Fruit fly (Drosophila melanogaster) whole organism, embryonic: ENCODE results near the gene CG14881.

Experiments
- Ada2b ChIP-seq: fragments of 200-800 bp; sonication (Bioruptor generic); IDR thresholded peaks from 2 replicates; pipeline ENCODE4 v1.3.6; 2022; ENCODE audit warnings: missing biosample characterization, missing genetic modification characterization
- Adf1 ChIP-seq: fragments of 200-800 bp; sonication (Bioruptor generic); IDR thresholded peaks from 2 replicates; pipeline ENCODE4 v1.3.6; 2022; ENCODE audit warnings: missing biosample characterization, missing genetic modification characterization
- B-H1 ChIP-seq: fragments of 200-800 bp; sonication (Bioruptor generic); IDR thresholded peaks from 3 replicates; pipeline ENCODE4 v1.3.6; 2022; ENCODE audit warnings: missing biosample characterization, missing genetic modification characterization
- CG10565 ChIP-seq: fragments of 200-800 bp; sonication (Bioruptor generic); optimal IDR thresholded peaks from 3 replicates; lab custom pipeline; 2016; ENCODE audit warnings: missing biosample characterization, mild to moderate bottlenecking, missing genetic modification characterization
- CG11696 ChIP-seq: fragments of 200-800 bp; sonication (Bioruptor generic); IDR thresholded peaks from 2 replicates; pipeline ENCODE4 v1.3.6; 2022; ENCODE audit warnings: missing biosample characterization, missing genetic modification characterization
- CG12391 ChIP-seq: fragments of 200-800 bp; sonication (Bioruptor generic); optimal IDR thresholded peaks from 3 replicates; lab custom pipeline; 2018; ENCODE audit warnings: missing biosample characterization, mild to moderate bottlenecking, missing genetic modification characterization, moderate library complexity
- CG12744 ChIP-seq: fragments of 200-800 bp; sonication (Bioruptor generic); optimal IDR thresholded peaks from 2 replicates; lab custom pipeline; 2016; ENCODE audit warnings: missing biosample characterization, missing genetic modification characterization
- CG13123 ChIP-seq: fragments of 200-800 bp; sonication (Bioruptor generic); optimal IDR thresholded peaks from 2 replicates; lab custom pipeline; 2016; ENCODE audit warnings: missing biosample characterization, missing genetic modification characterization
- CG15696 ChIP-seq: fragments of 200-800 bp; sonication (Bioruptor generic); optimal IDR thresholded peaks from 2 replicates; lab custom pipeline; 2019; ENCODE audit warnings: missing biosample characterization, mild to moderate bottlenecking, missing genetic modification characterization, moderate library complexity
- CG2712 ChIP-seq: fragments of 200-800 bp; optimal IDR thresholded peaks from 3 replicates; lab custom pipeline; 2019; ENCODE audit warnings: missing biosample characterization, mild to moderate bottlenecking, missing genetic modification characterization, moderate library complexity
- CG2875 ChIP-seq: fragments of 200-800 bp; sonication (Bioruptor generic); optimal IDR thresholded peaks from 2 replicates; lab custom pipeline; 2017; ENCODE audit warnings: missing biosample characterization, mild to moderate bottlenecking, missing genetic modification characterization, missing genetic modification reagents
- CG30020 ChIP-seq: fragments of 200-800 bp; optimal IDR thresholded peaks from 2 replicates; lab custom pipeline; 2019; ENCODE audit warnings: missing biosample characterization, mild to moderate bottlenecking, missing genetic modification characterization, moderate library complexity
- CG30403 ChIP-seq: fragments of 200-800 bp; sonication (Bioruptor generic); optimal IDR thresholded peaks from 3 replicates; lab custom pipeline; 2016; ENCODE audit warnings: missing biosample characterization, missing genetic modification characterization
- CG32532 ChIP-seq: fragments of 200-800 bp; sonication (Bioruptor generic); IDR thresholded peaks from 2 replicates; pipeline ENCODE4 v1.3.6; 2022; ENCODE audit warnings: missing biosample characterization, missing genetic modification characterization
- CG32772 ChIP-seq: fragments of 200-800 bp; sonication (Bioruptor generic); IDR thresholded peaks from 2 replicates; pipeline ENCODE4 v1.3.6; 2022; ENCODE audit warnings: missing biosample characterization, missing genetic modification characterization
- CG34224 ChIP-seq: fragments of 200-800 bp; sonication (Bioruptor generic); IDR thresholded peaks from 3 replicates; pipeline ENCODE4 v1.3.6; 2022; ENCODE audit warnings: missing biosample characterization, missing genetic modification characterization; ENCODE audit not compliant: partially characterized antibody
- CG34376 ChIP-seq: fragments of 200-800 bp; sonication (Bioruptor generic); optimal IDR thresholded peaks from 2 replicates; lab custom pipeline; 2018; ENCODE audit warnings: missing biosample characterization, mild to moderate bottlenecking, missing genetic modification characterization
- CG3838 ChIP-seq: fragments of 200-800 bp; sonication (Bioruptor generic); optimal IDR thresholded peaks from 3 replicates; lab custom pipeline; 2016; ENCODE audit warnings: missing biosample characterization, missing genetic modification characterization
- CG3847 ChIP-seq: fragments of 200-800 bp; sonication (Bioruptor generic); IDR thresholded peaks from 2 replicates; pipeline ENCODE4 v1.3.6; 2022; ENCODE audit warnings: missing biosample characterization, missing genetic modification characterization
- CG8924 ChIP-seq: fragments of 200-800 bp; optimal IDR thresholded peaks from 3 replicates; lab custom pipeline; 2019; ENCODE audit warnings: missing biosample characterization, mild to moderate bottlenecking, missing genetic modification characterization, moderate library complexity
- CG9215 ChIP-seq: fragments of 200-800 bp; sonication (Bioruptor generic); IDR thresholded peaks from 2 replicates; pipeline ENCODE4 v1.3.6; 2022; ENCODE audit warnings: missing biosample characterization, missing genetic modification characterization
- Chrac-16 ChIP-seq: fragments of 200-800 bp; sonication (Bioruptor generic); optimal IDR thresholded peaks from 3 replicates; lab custom pipeline; 2016; ENCODE audit warnings: missing biosample characterization, missing genetic modification characterization
- Dad ChIP-seq: fragments of 200-800 bp; sonication (Bioruptor generic); optimal IDR thresholded peaks from 3 replicates; lab custom pipeline; 2016; ENCODE audit warnings: missing biosample characterization, missing genetic modification characterization
- Dbx ChIP-seq: fragments of 200-800 bp; sonication (Bioruptor generic); IDR thresholded peaks from 3 replicates; pipeline ENCODE4 v1.3.6; 2022; ENCODE audit warnings: missing biosample characterization, missing genetic modification characterization
- Dfd ChIP-seq, 2 experiments: fragments of >200 bp; optimal IDR thresholded peaks; 2 replicates each; lab custom pipeline; 2017; ENCODE audit warnings: missing biosample characterization in 2 of 2, missing genetic modification characterization in 2 of 2
- Dref ChIP-seq: fragments of 200-800 bp; sonication (Bioruptor generic); IDR thresholded peaks from 2 replicates; pipeline ENCODE4 v1.3.6; 2022; ENCODE audit warnings: missing biosample characterization, missing genetic modification characterization
- E2f2 ChIP-seq: fragments of 200-800 bp; sonication (Bioruptor generic); IDR thresholded peaks from 2 replicates; pipeline ENCODE4 v1.3.6; 2022; ENCODE audit warnings: missing biosample characterization, missing genetic modification characterization
- Ets65A ChIP-seq: fragments of 200-800 bp; sonication (Bioruptor generic); peaks from one replicate; lab custom pipeline; 2016; ENCODE audit warnings: missing biosample characterization, missing genetic modification characterization
- Hr3 ChIP-seq: fragments of 200-800 bp; sonication (Bioruptor generic); optimal IDR thresholded peaks from 3 replicates; lab custom pipeline; 2016; ENCODE audit warnings: missing biosample characterization, missing genetic modification characterization
- Hsf ChIP-seq: fragments of 200-800 bp; sonication (Bioruptor generic); optimal IDR thresholded peaks from 3 replicates; lab custom pipeline; 2016; ENCODE audit warnings: missing biosample characterization, missing genetic modification characterization
- Myb ChIP-seq: fragments of 200-800 bp; sonication (Bioruptor generic); optimal IDR thresholded peaks from 2 replicates; lab custom pipeline; 2016; ENCODE audit warnings: missing biosample characterization, missing genetic modification characterization
- Usf ChIP-seq: fragments of 200-800 bp; sonication (Bioruptor generic); optimal IDR thresholded peaks from 2 replicates; lab custom pipeline; 2017; ENCODE audit warnings: missing genotype, missing biosample characterization, missing genetic modification characterization
- cad ChIP-seq: fragments of >200 bp; optimal IDR thresholded peaks from 2 replicates; lab custom pipeline; 2017; ENCODE audit warnings: missing biosample characterization, missing genetic modification characterization
- chif ChIP-seq, 2 experiments: fragments of 200-800 bp; sonication (Bioruptor generic); optimal IDR thresholded peaks; 3 replicates each; lab custom pipeline; 2016; ENCODE audit warnings: missing biosample characterization in 2 of 2, missing genetic modification characterization in 2 of 2
- chinmo ChIP-seq: fragments of 200-800 bp; sonication (Bioruptor generic); IDR thresholded peaks from 4 replicates; pipeline ENCODE4 v1.3.6; 2022; ENCODE audit warnings: missing biosample characterization, missing genetic modification characterization; ENCODE audit not compliant: partially characterized antibody
- ci ChIP-seq: fragments of 200-800 bp; sonication (Bioruptor generic); IDR thresholded peaks from 3 replicates; pipeline ENCODE4 v1.3.6; 2022; ENCODE audit warnings: missing biosample characterization, missing genetic modification characterization
- danr ChIP-seq: fragments of 200-800 bp; sonication (Bioruptor generic); IDR thresholded peaks from 2 replicates; pipeline ENCODE4 v1.3.6; 2022; ENCODE audit warnings: missing biosample characterization, missing genetic modification characterization
- dm ChIP-seq: fragments of 200-800 bp; sonication (Bioruptor generic); optimal IDR thresholded peaks from 3 replicates; lab custom pipeline; 2016; ENCODE audit warnings: missing biosample characterization, missing genetic modification characterization
- ems ChIP-seq: fragments of 200-800 bp; sonication (Bioruptor generic); optimal IDR thresholded peaks from 3 replicates; lab custom pipeline; 2016; ENCODE audit warnings: missing biosample characterization, missing genetic modification characterization
- kay ChIP-seq: fragments of 200-800 bp; sonication (Bioruptor generic); optimal IDR thresholded peaks from 2 replicates; lab custom pipeline; 2016; ENCODE audit warnings: missing biosample characterization, missing genetic modification characterization
- nerfin-1 ChIP-seq: fragments of 200-800 bp; sonication (Bioruptor generic); optimal IDR thresholded peaks from 3 replicates; lab custom pipeline; 2019; ENCODE audit warnings: missing biosample characterization, mild to moderate bottlenecking, missing genetic modification characterization, moderate library complexity
- prd ChIP-seq, 3 experiments: fragments of >200 bp in 2 of 3; fragments of 200-800 bp in 1 of 3; sonication (Bioruptor generic) in 1 of 3; optimal IDR thresholded peaks in 2 of 3; IDR thresholded peaks in 1 of 3; 2 replicates in 2 of 3; 3 replicates in 1 of 3; pipeline versions ENCODE4 v1.3.6 to Lab custom; 2017 to 2022; ENCODE audit warnings: missing biosample characterization in 1 of 3, missing genetic modification characterization in 1 of 3
- salm ChIP-seq: fragments of 200-800 bp; sonication (Bioruptor generic); optimal IDR thresholded peaks from 2 replicates; lab custom pipeline; 2018; ENCODE audit warnings: missing biosample characterization, mild to moderate bottlenecking, missing genetic modification characterization
- tll ChIP-seq, 2 experiments: fragments of 200-800 bp in 1 of 2; fragments of >200 bp in 1 of 2; sonication (Bioruptor generic) in 1 of 2; optimal IDR thresholded peaks; 2 replicates each; lab custom pipeline; 2017 to 2019; ENCODE audit warnings: missing biosample characterization in 2 of 2, missing genetic modification characterization in 2 of 2, mild to moderate bottlenecking in 1 of 2, moderate library complexity in 1 of 2
- tx ChIP-seq: fragments of 200-800 bp; sonication (Bioruptor generic); optimal IDR thresholded peaks from 2 replicates; lab custom pipeline; 2016; ENCODE audit warnings: missing biosample characterization, missing genetic modification characterization
- unc-4 ChIP-seq: fragments of 200-800 bp; sonication (Bioruptor generic); IDR thresholded peaks from 2 replicates; pipeline ENCODE4 v1.3.6; 2022; ENCODE audit warnings: missing biosample characterization, missing genetic modification characterization; ENCODE audit not compliant: partially characterized antibody
- vnd ChIP-seq: fragments of 200-800 bp; sonication (Bioruptor generic); IDR thresholded peaks from 3 replicates; pipeline ENCODE4 v1.3.6; 2022; ENCODE audit warnings: missing biosample characterization, missing genetic modification characterization; ENCODE audit not compliant: partially characterized antibody
- vvl ChIP-seq: fragments of 200-800 bp; sonication (Bioruptor generic); IDR thresholded peaks from 2 replicates; pipeline ENCODE4 v1.3.6; 2022; ENCODE audit warnings: missing biosample characterization, missing genetic modification characterization
- zfh2 ChIP-seq: fragments of 200-800 bp; sonication (Bioruptor generic); optimal IDR thresholded peaks from 2 replicates; lab custom pipeline; 2016; ENCODE audit warnings: missing biosample characterization, missing genetic modification characterization

Gene CG14881

dm6 chr3R:16469501-16470263 lies 35.0 kb downstream of the CG14881 start, which contains the start of the genes CG42232 and CSN5 (continued):
- TF ChIP-seq nerfin-1 (peak; percentile 99), vnd (GFP tag; lab: Robert Waterston, UW) (no peak), Ets65A (GFP tag; lab: Kevin White, UChicago) (peak; percentile 91), CG11696 (no peak), ci (GFP tag; lab: Robert Waterston, UW) (peak; percentile 50; the same call in 2 of the 3 replicates), CG3847 (GFP tag; lab: Robert Waterston, UW) (peak; percentile 69), Adf1 (GFP tag; lab: Robert Waterston, UW) (no peak), Myb (GFP tag; lab: Kevin White, UChicago) (peak; percentile 96), salm (no peak), CG13123 (GFP tag; lab: Kevin White, UChicago) (peak; percentile 32), Usf (GFP tag; lab: Kevin White, UChicago) (peak; percentile 13), Hr3 (peak; percentile 72), CG30020 (peak; percentile 37), Ada2b (GFP tag; lab: Robert Waterston, UW) (peak; percentile 43; the same call in 1 of the 2 replicates), cad (GFP tag; lab: Kevin White, UChicago) (no peak), chif (GFP tag; optimal IDR thresholded peaks at IDR 0.05; lab: Kevin White, UChicago) (peak; percentile 28 to 45), tll (GFP tag; optimal IDR thresholded peaks at IDR 0.05; lab: Kevin White, UChicago) (peak in 1 of 2 experiments; percentile 28), CG3838 (GFP tag; lab: Kevin White, UChicago) (no peak), E2f2 (GFP tag; lab: Robert Waterston, UW) (peak; percentile 62), chinmo (GFP tag; lab: Robert Waterston, UW) (no peak), CG9215 (GFP tag; lab: Robert Waterston, UW) (no peak), CG34376 (GFP tag; lab: Kevin White, UChicago) (no peak), CG30403 (peak; percentile 77), CG32772 (GFP tag; lab: Robert Waterston, UW) (peak; percentile 17; the same call in 1 of the 2 replicates), prd (optimal IDR thresholded peaks at IDR 0.05; lab: Kevin White, UChicago) (no peak), prd (GFP tag; IDR thresholded peaks at IDR 0.05; lab: Robert Waterston, UW) (peak; percentile 59; the same call in 2 of the 3 replicates), CG34224 (GFP tag; lab: Robert Waterston, UW) (no peak), CG8924 (peak; percentile 67), CG2875 (GFP tag; lab: Kevin White, UChicago) (peak; percentile 26), tx (GFP tag; lab: Kevin White, UChicago) (peak; percentile 6), ems (GFP tag; lab: Kevin White, UChicago) (peak; percentile 44), kay (GFP tag; lab: Kevin White, UChicago) (peak; percentile 10), CG2712 (tag; lab: Kevin White, UChicago) (peak; percentile 2), Dfd (GFP tag; optimal IDR thresholded peaks at IDR 0.05; lab: Kevin White, UChicago) (no peak), Dad (peak; percentile 1), CG15696 (tag; lab: Kevin White, UChicago) (peak; percentile 60), unc-4 (GFP tag; lab: Robert Waterston, UW) (peak; percentile 50; the same call in 1 of the 2 replicates), CG32532 (GFP tag; lab: Robert Waterston, UW) (peak; percentile 57), Chrac-16 (GFP tag; lab: Kevin White, UChicago) (peak; percentile 71), CG10565 (GFP tag; lab: Kevin White, UChicago) (no peak), danr (no peak), CG12391 (peak; percentile 82), dm (GFP tag; lab: Kevin White, UChicago) (peak; percentile 28), CG12744 (GFP tag; lab: Kevin White, UChicago) (no peak), Dbx (GFP tag; lab: Robert Waterston, UW) (peak; percentile 47; the same call in 1 of the 3 replicates), Hsf (peak; percentile 66), zfh2 (GFP tag; lab: Kevin White, UChicago) (peak; percentile 44), Dref (GFP tag; lab: Robert Waterston, UW) (peak; percentile 60), vvl (GFP tag; lab: Robert Waterston, UW) (peak; percentile 71), B-H1 (GFP tag; lab: Robert Waterston, UW) (no peak)
